Fruit fly (Drosophila melanogaster): ENCODE data around the gene Pdss2.

The Pdss2 gene

DNA sequence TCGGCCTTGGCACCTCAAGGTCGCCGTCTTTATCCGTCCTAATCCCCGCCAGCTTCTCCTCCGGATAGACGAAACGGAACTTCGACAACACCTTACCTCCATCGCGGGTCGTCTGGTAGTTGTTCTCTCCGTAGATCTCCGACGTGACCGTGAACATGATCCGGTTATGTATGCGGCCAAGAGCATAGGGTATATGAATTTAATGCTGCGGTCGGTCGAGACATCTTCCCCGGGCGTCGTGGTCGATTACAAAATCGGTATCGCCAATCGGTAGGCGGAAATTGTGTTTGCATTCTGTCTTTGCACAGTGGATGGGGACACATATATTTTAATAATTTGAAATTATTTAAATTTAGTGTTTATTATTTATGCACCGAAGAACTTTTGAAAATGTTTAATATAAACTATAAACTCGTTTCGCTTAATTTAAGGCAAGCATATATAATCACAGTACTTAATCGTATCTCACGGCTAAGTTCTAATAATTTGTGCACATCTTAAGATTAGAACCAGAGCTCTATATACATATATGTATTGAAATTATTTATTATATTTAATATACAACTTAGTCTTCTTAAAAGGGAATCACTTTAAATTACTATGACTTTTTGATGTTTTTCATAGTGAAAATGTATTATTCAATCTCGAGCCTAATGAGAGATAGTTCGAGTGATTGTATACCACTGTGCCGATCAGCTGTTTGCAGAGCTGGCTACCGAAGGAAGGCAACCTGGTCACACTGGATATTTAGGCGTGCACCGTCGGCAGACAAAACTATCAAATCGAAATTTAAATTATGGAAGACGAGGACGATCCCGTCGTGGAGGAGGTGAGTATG is 3.6 kb downstream of the Pdss2 start, which contains the start of the genes CG10584 and Polr3E (continued):
- TF ChIP-seq Aef1 (GFP tag; IDR thresholded peaks at IDR 0.05) (peak; percentile 78), hb (GFP tag; IDR thresholded peaks at IDR 0.05; ENCODE audit: partially characterized antibody) (peak; percentile 49; the same call in 1 of the 3 replicates), Ptx1 (GFP tag; IDR thresholded peaks at IDR 0.05) (peak; percentile 86), nom (GFP tag; optimal IDR thresholded peaks at IDR 0.05) (peak; percentile 88), CG6683 (GFP tag; optimal IDR thresholded peaks at IDR 0.05) (peak; percentile 88), CG18619 (GFP tag; optimal IDR thresholded peaks at IDR 0.05) (peak; percentile 94), HLH3B (GFP tag; IDR thresholded peaks at IDR 0.05) (peak; percentile 69; the same call in 1 of the 2 replicates), disco-r (GFP tag; optimal IDR thresholded peaks at IDR 0.05) (no peak), Dref (GFP tag; IDR thresholded peaks at IDR 0.05) (peak; percentile 61), dm (GFP tag; optimal IDR thresholded peaks at IDR 0.05) (peak; percentile 68), Sry-δ (GFP tag; optimal IDR thresholded peaks at IDR 0.05) (no peak), CG7839 (tag; optimal IDR thresholded peaks at IDR 0.05) (peak; percentile 96), wek (GFP tag; optimal IDR thresholded peaks at IDR 0.05) (peak; percentile 67), CG4328 (GFP tag; optimal IDR thresholded peaks at IDR 0.05) (peak; percentile 96), pan (optimal IDR thresholded peaks at IDR 0.05) (no peak), pan (GFP tag; optimal IDR thresholded peaks at IDR 0.05 in 1 of 2, IDR thresholded peaks at IDR 0.05 in 1 of 2) (peak in 1 of 2 experiments; percentile 79), CG12219 (GFP tag; optimal IDR thresholded peaks at IDR 0.05) (peak; percentile 83), gcm2 (GFP tag; optimal IDR thresholded peaks at IDR 0.05) (peak; percentile 45), CG1233 (GFP tag; optimal IDR thresholded peaks at IDR 0.05) (peak; percentile 95), CG14965 (GFP tag; optimal IDR thresholded peaks at IDR 0.05; ENCODE audit: borderline replicate concordance) (no peak), Optix (GFP tag; IDR thresholded peaks at IDR 0.05) (no peak), gsb (GFP tag; IDR thresholded peaks at IDR 0.05) (peak; percentile 81), HmgZ (tag; optimal IDR thresholded peaks at IDR 0.05) (peak; percentile 87), Poxn (GFP tag; IDR thresholded peaks at IDR 0.05) (0 out of 2 replicates have a peak, but pooled peaks have one; percentile 16), lov (optimal IDR thresholded peaks at IDR 0.05) (no peak), lov (GFP tag; IDR thresholded peaks at IDR 0.05) (0 out of 3 replicates have a peak, but pooled peaks have one; percentile 58), zen2 (GFP tag; IDR thresholded peaks at IDR 0.05; ENCODE audit: partially characterized antibody) (no peak), sna (GFP tag; IDR thresholded peaks at IDR 0.05; ENCODE audit: partially characterized antibody) (peak; percentile 61; the same call in 1 of the 2 replicates), CG12769 (tag; optimal IDR thresholded peaks at IDR 0.05) (peak; percentile 46), ttk (GFP tag; IDR thresholded peaks at IDR 0.05) (peak; percentile 75), phol (tag; optimal IDR thresholded peaks at IDR 0.05) (peak; percentile 95), seq (GFP tag; IDR thresholded peaks at IDR 0.05) (peak; percentile 78), ato (GFP tag; IDR thresholded peaks at IDR 0.05; ENCODE audit: partially characterized antibody) (no peak), MTF-1 (GFP tag; optimal IDR thresholded peaks at IDR 0.05; ENCODE audit: borderline replicate concordance) (peak; percentile 76), CoRest (tag; optimal IDR thresholded peaks at IDR 0.05) (peak; percentile 97), CG11085 (GFP tag; IDR thresholded peaks at IDR 0.05) (peak; percentile 70), tap (tag; optimal IDR thresholded peaks at IDR 0.05) (peak; percentile 90), sens-2 (GFP tag; IDR thresholded peaks at IDR 0.05) (peak; percentile 45; the same call in 1 of the 2 replicates), CG1832 (GFP tag; optimal IDR thresholded peaks at IDR 0.05) (no peak), CG17328 (GFP tag; IDR thresholded peaks at IDR 0.05) (peak; percentile 67), sim (GFP tag; IDR thresholded peaks at IDR 0.05) (no peak; the same call in 1 of the 2 replicates), E2f1 (GFP tag; IDR thresholded peaks at IDR 0.05) (peak; percentile 83), CG1647 (GFP tag; optimal IDR thresholded peaks at IDR 0.05) (peak; percentile 17), ssp (GFP tag; IDR thresholded peaks at IDR 0.05) (peak; percentile 74), nerfin-2 (GFP tag; IDR thresholded peaks at IDR 0.05; ENCODE audit: partially characterized antibody) (peak; percentile 19; the same call in 1 of the 2 replicates), CG7928 (GFP tag; optimal IDR thresholded peaks at IDR 0.05) (peak; percentile 64), CG4360 (GFP tag; IDR thresholded peaks at IDR 0.05) (0 out of 2 replicates have a peak, but pooled peaks have one; percentile 6), CG33557 (GFP tag; optimal IDR thresholded peaks at IDR 0.05) (peak; percentile 96)
